Worm (Caenorhabditis elegans) whole organism, mixed stage, embryonic: ENCODE data around the gene Y45G5AL.1.

Experiments
- M03D4.4 ChIP-seq: sonication (generic microtip); optimal IDR thresholded peaks from 2 replicates; lab custom pipeline; 2017; ENCODE audit warnings: mild to moderate bottlenecking, missing genetic modification characterization, missing compliant biosample characterization
- bed-3 ChIP-seq: fragments of 200-800 bp; sonication (Bioruptor generic); optimal IDR thresholded peaks from 3 replicates; lab custom pipeline; 2018; ENCODE audit warnings: mild to moderate bottlenecking, missing genetic modification characterization, moderate library complexity, missing compliant biosample characterization
- blmp-1 ChIP-seq: fragments of 150-350 bp; optimal IDR thresholded peaks from 2 replicates; lab custom pipeline; 2014; ENCODE audit warnings: missing biosample characterization, missing genetic modification characterization
- ceh-39 ChIP-seq: fragments of 150-350 bp; optimal IDR thresholded peaks from 2 replicates; lab custom pipeline; 2014; ENCODE audit warnings: missing biosample characterization, missing genetic modification characterization
- ceh-43 ChIP-seq: fragments of 200-800 bp; sonication (Bioruptor generic); optimal IDR thresholded peaks from 2 replicates; lab custom pipeline; 2018; ENCODE audit warnings: mild to moderate bottlenecking, missing genetic modification characterization, moderate library complexity, missing compliant biosample characterization
- ceh-83 ChIP-seq: fragments of 200-800 bp; sonication (Bioruptor generic); optimal IDR thresholded peaks from 2 replicates; lab custom pipeline; 2018; ENCODE audit warnings: mild to moderate bottlenecking, missing genetic modification characterization, missing compliant biosample characterization
- ces-1 ChIP-seq: fragments of 150-350 bp; optimal IDR thresholded peaks from 2 replicates; lab custom pipeline; 2014; ENCODE audit warnings: missing biosample characterization, missing genetic modification reagents, missing genetic modification characterization
- cnd-1 ChIP-seq: fragments of 200-800 bp; sonication (Bioruptor generic); optimal IDR thresholded peaks from 2 replicates; lab custom pipeline; 2018; ENCODE audit warnings: mild to moderate bottlenecking, missing genetic modification characterization, missing compliant biosample characterization
- elt-1 ChIP-seq: sonication (generic microtip); optimal IDR thresholded peaks from 2 replicates; lab custom pipeline; 2017; ENCODE audit warnings: missing genetic modification characterization, mild to moderate bottlenecking, missing compliant biosample characterization, antibody characterized with exemption, moderate library complexity, borderline replicate concordance; ENCODE audit not compliant: insufficient read depth
- flh-1 ChIP-seq: fragments of 200-800 bp; sonication (Bioruptor generic); optimal IDR thresholded peaks from 2 replicates; lab custom pipeline; 2018; ENCODE audit warnings: mild to moderate bottlenecking, missing genetic modification characterization, moderate library complexity, missing compliant biosample characterization
- ham-2 ChIP-seq: fragments of 200-800 bp; sonication (Bioruptor generic); optimal IDR thresholded peaks from 2 replicates; lab custom pipeline; 2018; ENCODE audit warnings: mild to moderate bottlenecking, missing genetic modification characterization, missing compliant biosample characterization
- hlh-1 ChIP-seq: fragments of 150-350 bp; optimal IDR thresholded peaks from 2 replicates; lab custom pipeline; 2014; ENCODE audit warnings: missing biosample characterization, missing genetic modification reagents, missing genetic modification characterization
- lin-13 ChIP-seq: fragments of 150-350 bp; optimal IDR thresholded peaks from 2 replicates; lab custom pipeline; 2014; ENCODE audit warnings: missing biosample characterization, missing genetic modification characterization
- lin-32 ChIP-seq: fragments of 200-800 bp; sonication (Bioruptor generic); optimal IDR thresholded peaks from 2 replicates; lab custom pipeline; 2018; ENCODE audit warnings: mild to moderate bottlenecking, missing genetic modification characterization, missing compliant biosample characterization
- mab-5 ChIP-seq: fragments of 150-350 bp; optimal IDR thresholded peaks from 2 replicates; lab custom pipeline; 2014; ENCODE audit warnings: missing biosample characterization, missing genetic modification characterization
- mep-1 ChIP-seq: fragments of 150-350 bp; optimal IDR thresholded peaks from 2 replicates; lab custom pipeline; 2017; ENCODE audit warnings: missing biosample characterization, missing genetic modification reagents, missing genetic modification characterization, inconsistent platforms
- nhr-12 ChIP-seq: fragments of 150-350 bp; optimal IDR thresholded peaks from 2 replicates; lab custom pipeline; 2014; ENCODE audit warnings: missing biosample characterization, missing genetic modification characterization
- nhr-2 ChIP-seq: fragments of 150-350 bp; optimal IDR thresholded peaks from 2 replicates; lab custom pipeline; 2014; ENCODE audit warnings: missing biosample characterization, missing genetic modification characterization
- nhr-28 ChIP-seq: fragments of 150-350 bp; optimal IDR thresholded peaks from 2 replicates; lab custom pipeline; 2014; ENCODE audit warnings: missing biosample characterization, missing genetic modification characterization
- nhr-76 ChIP-seq: sonication (generic microtip); optimal IDR thresholded peaks from 2 replicates; lab custom pipeline; 2017; ENCODE audit warnings: missing biosample characterization, missing genetic modification characterization
- pha-4 ChIP-seq: fragments of 150-350 bp; optimal IDR thresholded peaks from 2 replicates; lab custom pipeline; 2018; ENCODE audit warnings: missing biosample characterization, missing genetic modification reagents, missing genetic modification characterization
- sem-2 ChIP-seq: fragments of 200-800 bp; sonication (Bioruptor generic); optimal IDR thresholded peaks from 2 replicates; lab custom pipeline; 2018; ENCODE audit warnings: mild to moderate bottlenecking, missing genetic modification characterization, missing compliant biosample characterization
- snpc-4 ChIP-seq: fragments of 150-350 bp; optimal IDR thresholded peaks from 2 replicates; lab custom pipeline; 2014; ENCODE audit warnings: missing biosample characterization, missing genetic modification characterization
- sptf-1 ChIP-seq: sonication (generic microtip); optimal IDR thresholded peaks from 2 replicates; lab custom pipeline; 2017; ENCODE audit warnings: mild to moderate bottlenecking, missing genetic modification characterization, moderate library complexity, missing compliant biosample characterization
- tbx-8 ChIP-seq: fragments of 200-800 bp; sonication (Bioruptor generic); optimal IDR thresholded peaks from 2 replicates; lab custom pipeline; 2018; ENCODE audit warnings: mild to moderate bottlenecking, missing genetic modification characterization, moderate library complexity, missing compliant biosample characterization
- unc-120 ChIP-seq: sonication (generic microtip); optimal IDR thresholded peaks from 2 replicates; lab custom pipeline; 2017; ENCODE audit warnings: missing genetic modification characterization, missing compliant biosample characterization; ENCODE audit not compliant: poor library complexity, severe bottlenecking
- unc-39 ChIP-seq: fragments of 150-350 bp; optimal IDR thresholded peaks from 2 replicates; lab custom pipeline; 2014; ENCODE audit warnings: missing biosample characterization, missing genetic modification characterization
- unc-62 ChIP-seq: fragments of 150-350 bp; optimal IDR thresholded peaks from 2 replicates; lab custom pipeline; 2014; ENCODE audit warnings: missing biosample characterization, missing genetic modification reagents, missing genetic modification characterization
- zip-8 ChIP-seq: fragments of 150-350 bp; optimal IDR thresholded peaks from 2 replicates; lab custom pipeline; 2014; ENCODE audit warnings: missing biosample characterization, missing genetic modification characterization
- ztf-11 ChIP-seq: fragments of 150-350 bp; optimal IDR thresholded peaks from 2 replicates; lab custom pipeline; 2014; ENCODE audit warnings: missing biosample characterization, missing genetic modification characterization

Gene Y45G5AL.1

ce11 chrV:4109873-4110272 lies 34.4 kb upstream of the Y45G5AL.1 start, which contains the start of gene clc-18:
clc-18 (minus strand) TSS chrV:4109973.
- no peak for TF ChIP-seq hlh-1 (tag; lab: Kevin White, UChicago)
- no peak for TF ChIP-seq zip-8
- TF ChIP-seq ceh-83, result no peak
- no peak for TF ChIP-seq lin-13 (tag; lab: Kevin White, UChicago)
- TF ChIP-seq ham-2, result no peak
- TF ChIP-seq sptf-1 (tag; lab: Kevin White, UChicago), result no peak
- TF ChIP-seq nhr-12 (tag; lab: Kevin White, UChicago), result no peak
- no peak for TF ChIP-seq ces-1 (GFP tag; lab: Kevin White, UChicago)
- no peak for TF ChIP-seq mab-5 (tag; lab: Kevin White, UChicago)
- TF ChIP-seq sem-2 (GFP tag; lab: Kevin White, UChicago), result no peak
- TF ChIP-seq, all 35 proteins: peak for 0

- TF ChIP-seq cnd-1 (tag; lab: Kevin White, UChicago), result no peak
- no peak for TF ChIP-seq ceh-83
- TF ChIP-seq bed-3, result no peak
- no peak for TF ChIP-seq ztf-11 (tag; lab: Kevin White, UChicago)
- TF ChIP-seq unc-120, result no peak
- TF ChIP-seq ces-1 (GFP tag; lab: Kevin White, UChicago), result no peak
- TF ChIP-seq mep-1 (tag; lab: Kevin White, UChicago), result no peak
- no peak for TF ChIP-seq ham-2
- TF ChIP-seq flh-1 (GFP tag; lab: Kevin White, UChicago), result no peak
- TF ChIP-seq M03D4.4 (tag; lab: Kevin White, UChicago), result no peak
- TF ChIP-seq ceh-43 (GFP tag; lab: Kevin White, UChicago), result no peak
- no peak for TF ChIP-seq blmp-1 (tag; lab: Kevin White, UChicago)
- TF ChIP-seq snpc-4 (tag; lab: Kevin White, UChicago), result no peak
- no peak for TF ChIP-seq nhr-28 (tag; lab: Kevin White, UChicago)
- no peak for TF ChIP-seq elt-1 (tag; lab: Kevin White, UChicago)
- no peak for TF ChIP-seq nhr-12 (tag; lab: Kevin White, UChicago)
- TF ChIP-seq zip-8, result no peak
Measured at ce11 chrV:4112516-4112915, 31.8 kb upstream of the Y45G5AL.1 start, which contains the start of gene srw-134. srw-134 (minus strand) TSS chrV:4112616.

- TF ChIP-seq ham-2 (no peak), nhr-2 (tag; lab: Kevin White, UChicago) (no peak), mep-1 (tag; lab: Kevin White, UChicago) (no peak), nhr-28 (tag; lab: Kevin White, UChicago) (no peak), lin-32 (GFP tag; lab: Kevin White, UChicago) (no peak), flh-1 (GFP tag; lab: Kevin White, UChicago) (no peak), unc-39 (tag; lab: Kevin White, UChicago) (no peak), hlh-1 (tag; lab: Kevin White, UChicago) (no peak), tbx-8 (no peak)
- TF ChIP-seq, all 35 proteins: peak for 0
Measured at ce11 chrV:4114627-4115026, 29.7 kb upstream of the Y45G5AL.1 start, which contains the start of gene srw-133. srw-133 (minus strand) TSS chrV:4114727.

- TF ChIP-seq ham-2 (no peak), tbx-8 (no peak), ztf-11 (tag; lab: Kevin White, UChicago) (no peak), zip-8 (no peak), unc-39 (tag; lab: Kevin White, UChicago) (no peak), unc-62 (no peak), ces-1 (GFP tag; lab: Kevin White, UChicago) (no peak), pha-4 (no peak), nhr-76 (tag; lab: Kevin White, UChicago) (no peak), blmp-1 (tag; lab: Kevin White, UChicago) (no peak), elt-1 (tag; lab: Kevin White, UChicago) (no peak), nhr-28 (tag; lab: Kevin White, UChicago) (no peak), hlh-1 (tag; lab: Kevin White, UChicago) (no peak), unc-120 (no peak), M03D4.4 (tag; lab: Kevin White, UChicago) (no peak), bed-3 (no peak), lin-13 (tag; lab: Kevin White, UChicago) (no peak), sem-2 (GFP tag; lab: Kevin White, UChicago) (no peak)
Measured at ce11 chrV:4116071-4116470, 28.2 kb upstream of the Y45G5AL.1 start, which contains the start of gene T05B4.8. T05B4.8 (minus strand) TSS chrV:4116171.

ce11 chrV:4118332-4118731 lies 26.0 kb upstream of the Y45G5AL.1 start, which contains the start of gene T05B4.9:
T05B4.9 (minus strand) TSS chrV:4118432.
- no peak for TF ChIP-seq mab-5 (tag; lab: Kevin White, UChicago)
- TF ChIP-seq ces-1 (GFP tag; lab: Kevin White, UChicago), result no peak
- no peak for TF ChIP-seq nhr-28 (tag; lab: Kevin White, UChicago)
- no peak for TF ChIP-seq ztf-11 (tag; lab: Kevin White, UChicago)
- TF ChIP-seq ceh-43 (GFP tag; lab: Kevin White, UChicago), result no peak
- TF ChIP-seq ceh-39 (tag; lab: Kevin White, UChicago), result no peak
- no peak for TF ChIP-seq cnd-1 (tag; lab: Kevin White, UChicago)
- no peak for TF ChIP-seq tbx-8
- no peak for TF ChIP-seq unc-62
